Fruit fly (Drosophila melanogaster) whole organism, wandering third instar larva: ENCODE data around the gene tal-1A.

ENCODE experiments used
- Abd-B ChIP-seq: fragments of >200 bp; optimal IDR thresholded peaks from 2 replicates; lab custom pipeline; 2017; ENCODE audit warnings: missing biosample characterization, missing genetic modification characterization
- CG32264 ChIP-seq: fragments of 200-800 bp; sonication (Bioruptor generic); optimal IDR thresholded peaks from 2 replicates; lab custom pipeline; 2016; ENCODE audit warnings: missing biosample characterization, missing genetic modification characterization
- CG9705 ChIP-seq: fragments of 200-800 bp; sonication (Bioruptor generic); optimal IDR thresholded peaks from 2 replicates; lab custom pipeline; 2018; ENCODE audit warnings: missing biosample characterization, mild to moderate bottlenecking, missing genetic modification characterization
- CrebA ChIP-seq: fragments of 200-800 bp; sonication (Bioruptor generic); optimal IDR thresholded peaks from 2 replicates; lab custom pipeline; 2016; ENCODE audit warnings: missing biosample characterization, mild to moderate bottlenecking, missing genetic modification characterization, borderline replicate concordance
- Dfd ChIP-seq: fragments of >200 bp; optimal IDR thresholded peaks from 2 replicates; lab custom pipeline; 2017; ENCODE audit warnings: missing biosample characterization, missing genetic modification characterization
- Dif ChIP-seq: fragments of 200-275, 200-300 bp; sonication (Bioruptor generic); optimal IDR thresholded peaks from 2 replicates; lab custom pipeline; 2018; ENCODE audit warnings: missing biosample characterization, missing genetic modification characterization; ENCODE audit not compliant: partially characterized antibody
- GATAd ChIP-seq: sonication (Bioruptor generic); optimal IDR thresholded peaks from 2 replicates; lab custom pipeline; 2016; ENCODE audit warnings: missing biosample characterization, missing genetic modification characterization
- HLH106 ChIP-seq: fragments of 200-800 bp; optimal IDR thresholded peaks from 3 replicates; lab custom pipeline; 2019; ENCODE audit warnings: missing biosample characterization, mild to moderate bottlenecking, missing genetic modification characterization, moderate library complexity
- Hnf4 ChIP-seq: fragments of 200-800 bp; sonication (Bioruptor generic); optimal IDR thresholded peaks from 2 replicates; lab custom pipeline; 2016; ENCODE audit warnings: missing biosample characterization, mild to moderate bottlenecking, missing genetic modification characterization
- Hr78 ChIP-seq: fragments of >200 bp; optimal IDR thresholded peaks from 2 replicates; lab custom pipeline; 2017; ENCODE audit warnings: missing biosample characterization, missing genetic modification characterization
- Hr83 ChIP-seq: fragments of 200-300 bp; sonication (Bioruptor generic); optimal IDR thresholded peaks from 2 replicates; lab custom pipeline; 2016; ENCODE audit warnings: missing biosample characterization, mild to moderate bottlenecking, missing genetic modification characterization, moderate library complexity; ENCODE audit not compliant: poor library complexity, severe bottlenecking
- Jra ChIP-seq: sonication (Bioruptor generic); optimal IDR thresholded peaks from 2 replicates; lab custom pipeline; 2016; ENCODE audit warnings: missing biosample characterization, missing genetic modification characterization
- Mio ChIP-seq: sonication (Bioruptor generic); optimal IDR thresholded peaks from 2 replicates; lab custom pipeline; 2016; ENCODE audit warnings: missing biosample characterization, missing genetic modification characterization
- Myc ChIP-seq: fragments of >200 bp; optimal IDR thresholded peaks from 2 replicates; lab custom pipeline; 2017
- N ChIP-seq: fragments of >200 bp; optimal IDR thresholded peaks from 2 replicates; lab custom pipeline; 2018; ENCODE audit warnings: missing biosample characterization, missing external identifiers, missing genetic modification characterization
- OdsH ChIP-seq: fragments of 200-800 bp; sonication (Bioruptor generic); optimal IDR thresholded peaks from 2 replicates; lab custom pipeline; 2016; ENCODE audit warnings: missing biosample characterization, mild to moderate bottlenecking, missing genetic modification characterization
- Rel ChIP-seq, 2 experiments: fragments of 200-800 bp; sonication (Bioruptor generic) in 1 of 2; optimal IDR thresholded peaks; 2 replicates in 1 of 2; 3 replicates in 1 of 2; lab custom pipeline; 2016 to 2019; ENCODE audit warnings: mild to moderate bottlenecking in 2 of 2, missing biosample characterization in 2 of 2, missing genetic modification characterization in 2 of 2, moderate library complexity in 1 of 2
- Sp1 ChIP-seq: fragments of 200-800 bp; sonication (Bioruptor generic); optimal IDR thresholded peaks from 3 replicates; lab custom pipeline; 2019; ENCODE audit warnings: missing biosample characterization, mild to moderate bottlenecking, missing genetic modification characterization, moderate library complexity
- Vsx2 ChIP-seq: fragments of 200-300, 225-300 bp; sonication (Bioruptor generic); optimal IDR thresholded peaks from 2 replicates; lab custom pipeline; 2018; ENCODE audit warnings: missing biosample characterization, missing genetic modification characterization; ENCODE audit not compliant: partially characterized antibody
- br ChIP-seq: fragments of 200-800 bp; sonication (Bioruptor generic); optimal IDR thresholded peaks from 2 replicates; lab custom pipeline; 2016; ENCODE audit warnings: missing biosample characterization, missing genetic modification characterization
- brk ChIP-seq: fragments of 200-800 bp; sonication (Bioruptor generic); optimal IDR thresholded peaks from 2 replicates; lab custom pipeline; 2016; ENCODE audit warnings: missing biosample characterization, mild to moderate bottlenecking, missing genetic modification characterization
- dl ChIP-seq, 2 experiments: fragments of 175-275, 200-275 bp in 1 of 2; fragments of 200-275 bp in 1 of 2; sonication (Bioruptor generic); optimal IDR thresholded peaks; lab custom pipeline; 2018; ENCODE audit warnings: mild to moderate bottlenecking in 2 of 2, missing biosample characterization in 2 of 2, missing genetic modification characterization in 2 of 2, moderate library complexity in 2 of 2; ENCODE audit not compliant: partially characterized antibody in 2 of 2, insufficient read depth in 1 of 2
- dmrt93B ChIP-seq: fragments of 200-800 bp; sonication (Bioruptor generic); optimal IDR thresholded peaks from 2 replicates; lab custom pipeline; 2018; ENCODE audit warnings: missing biosample characterization, mild to moderate bottlenecking, missing genetic modification characterization
- dsf ChIP-seq: sonication (Bioruptor generic); optimal IDR thresholded peaks from 2 replicates; lab custom pipeline; 2016; ENCODE audit warnings: missing biosample characterization, missing genetic modification characterization, borderline replicate concordance
- ey ChIP-seq: fragments of 200-800 bp; sonication (Bioruptor generic); optimal IDR thresholded peaks from 2 replicates; lab custom pipeline; 2016; ENCODE audit warnings: missing biosample characterization, missing genetic modification characterization
- foxo ChIP-seq, 2 experiments: fragments of 200-800 bp; sonication (Bioruptor generic); optimal IDR thresholded peaks; 2 replicates in 1 of 2; 3 replicates in 1 of 2; lab custom pipeline; 2016 to 2017; ENCODE audit warnings: missing biosample characterization in 2 of 2, missing genetic modification characterization in 2 of 2
- fru ChIP-seq: fragments of 200-800 bp; sonication (Bioruptor generic); optimal IDR thresholded peaks from 3 replicates; lab custom pipeline; 2016; ENCODE audit warnings: missing biosample characterization, mild to moderate bottlenecking, missing genetic modification characterization
- h ChIP-seq: fragments of 200-800 bp; sonication (Bioruptor generic); optimal IDR thresholded peaks from 3 replicates; lab custom pipeline; 2016; ENCODE audit warnings: missing biosample characterization, mild to moderate bottlenecking, missing genetic modification characterization
- jim ChIP-seq: fragments of 175-275, 200-325 bp; sonication (Bioruptor generic); optimal IDR thresholded peaks from 2 replicates; lab custom pipeline; 2016; ENCODE audit warnings: missing biosample characterization, mild to moderate bottlenecking, missing genetic modification characterization
- lola ChIP-seq: fragments of >200 bp; optimal IDR thresholded peaks from 2 replicates; lab custom pipeline; 2017; ENCODE audit warnings: missing biosample characterization, missing genetic modification characterization
- pan ChIP-seq: fragments of >200 bp; optimal IDR thresholded peaks from 2 replicates; lab custom pipeline; 2017
- psq ChIP-seq: fragments of 200-800 bp; sonication (Bioruptor generic); optimal IDR thresholded peaks from 3 replicates; lab custom pipeline; 2017; ENCODE audit warnings: missing biosample characterization, mild to moderate bottlenecking, missing genetic modification characterization, moderate library complexity
- rgr ChIP-seq: fragments of 200-800 bp; sonication (Bioruptor generic); optimal IDR thresholded peaks from 3 replicates; lab custom pipeline; 2016; ENCODE audit warnings: missing biosample characterization, mild to moderate bottlenecking, missing genetic modification characterization
- sage ChIP-seq: fragments of 200-800 bp; sonication (Bioruptor generic); optimal IDR thresholded peaks from 2 replicates; lab custom pipeline; 2016; ENCODE audit warnings: missing biosample characterization, mild to moderate bottlenecking, missing genetic modification characterization
- sv ChIP-seq: fragments of 200-800 bp; sonication (Bioruptor generic); optimal IDR thresholded peaks from 3 replicates; lab custom pipeline; 2016; ENCODE audit warnings: missing biosample characterization, missing genetic modification characterization
- tai ChIP-seq: sonication (Bioruptor generic); optimal IDR thresholded peaks from 2 replicates; lab custom pipeline; 2016; ENCODE audit warnings: missing biosample characterization, missing genetic modification characterization
- usp ChIP-seq: fragments of >200 bp; optimal IDR thresholded peaks from 2 replicates; lab custom pipeline; 2017; ENCODE audit warnings: missing biosample characterization, missing genetic modification characterization
- woc ChIP-seq: sonication (Bioruptor generic); optimal IDR thresholded peaks from 2 replicates; lab custom pipeline; 2016; ENCODE audit warnings: missing biosample characterization, mild to moderate bottlenecking, missing genetic modification characterization

The tal-1A gene

dm6 chr3R:13793105-13793978 is 19.6 kb upstream of the tal-1A start (continued):
- TF ChIP-seq Abd-B (GFP tag; lab: Kevin White, UChicago): no peak
- TF ChIP-seq, all 38 proteins: peak for 12

dm6 chr3R:13793979-13794665 is 18.8 kb upstream of the tal-1A start:
- TF ChIP-seq ey (GFP tag; lab: Kevin White, UChicago): no peak
- no peak for TF ChIP-seq br (GFP tag; lab: Kevin White, UChicago)
- TF ChIP-seq Hr83 (GFP tag; lab: Kevin White, UChicago): no peak
- peak; percentile 17 for TF ChIP-seq psq (GFP tag; lab: Kevin White, UChicago)
- no peak for TF ChIP-seq rgr
- TF ChIP-seq dsf (GFP tag; lab: Kevin White, UChicago): no peak
- TF ChIP-seq fru (GFP tag; lab: Kevin White, UChicago): peak; percentile 30
- no peak for TF ChIP-seq Rel (GFP tag; optimal IDR thresholded peaks at IDR 0.05; lab: Kevin White, UChicago)
- TF ChIP-seq Rel (tag; optimal IDR thresholded peaks at IDR 0.05; lab: Kevin White, UChicago): no peak
- TF ChIP-seq Hr78 (GFP tag; lab: Kevin White, UChicago): no peak
- TF ChIP-seq Myc (lab: Kevin White, UChicago): no peak
- TF ChIP-seq pan (lab: Kevin White, UChicago): no peak
- peak; percentile 19 for TF ChIP-seq CG9705 (GFP tag; lab: Kevin White, UChicago)
- TF ChIP-seq CrebA: no peak
- TF ChIP-seq Jra: no peak
- TF ChIP-seq N: no peak
- no peak for TF ChIP-seq sv (GFP tag; lab: Kevin White, UChicago)
- TF ChIP-seq Abd-B (GFP tag; lab: Kevin White, UChicago): no peak
- peak; percentile 28 for TF ChIP-seq h
- no peak for TF ChIP-seq Hnf4 (GFP tag; lab: Kevin White, UChicago)
- TF ChIP-seq Dif (GFP tag; lab: Kevin White, UChicago): peak; percentile 25
- no peak for TF ChIP-seq dl (GFP tag; optimal IDR thresholded peaks at IDR 0.05; lab: Kevin White, UChicago; ENCODE audit: insufficient read depth in 1 of 2, partially characterized antibody in 2 of 2)
- TF ChIP-seq GATAd: no peak
- peak; percentile 71 for TF ChIP-seq Sp1 (GFP tag; lab: Kevin White, UChicago)
- TF ChIP-seq OdsH (GFP tag; lab: Kevin White, UChicago): no peak
- TF ChIP-seq Dfd (GFP tag; lab: Kevin White, UChicago): no peak
- no peak for TF ChIP-seq usp (GFP tag; lab: Kevin White, UChicago)
- TF ChIP-seq woc: no peak
- TF ChIP-seq tai (GFP tag; lab: Kevin White, UChicago): no peak
- TF ChIP-seq brk (GFP tag; lab: Kevin White, UChicago): no peak
- TF ChIP-seq HLH106 (tag; lab: Kevin White, UChicago): peak; percentile 68
- no peak for TF ChIP-seq sage (GFP tag; lab: Kevin White, UChicago)
- TF ChIP-seq Vsx2 (GFP tag; lab: Kevin White, UChicago): no peak
- peak in 1 of 2 experiments; percentile 69 for TF ChIP-seq foxo (GFP tag; optimal IDR thresholded peaks at IDR 0.05; lab: Kevin White, UChicago)
- TF ChIP-seq CG32264: no peak
- no peak for TF ChIP-seq lola (GFP tag; lab: Kevin White, UChicago)
- TF ChIP-seq dmrt93B (GFP tag; lab: Kevin White, UChicago): peak; percentile 57
- no peak for TF ChIP-seq Mio
- no peak for TF ChIP-seq jim (GFP tag; lab: Kevin White, UChicago)
